Fruit fly (Drosophila melanogaster) S2 (cell line): Measurements from ENCODE around the gene CG31274.

Experiments used
- CG8478 ChIP-seq: fragments of >200 bp; optimal IDR thresholded peaks from 2 replicates; lab custom pipeline; 2018
- CTCF ChIP-seq, 2 experiments: fragments of >200 bp; optimal IDR thresholded peaks; 2 replicates each; lab custom pipeline; 2018

DNA sequence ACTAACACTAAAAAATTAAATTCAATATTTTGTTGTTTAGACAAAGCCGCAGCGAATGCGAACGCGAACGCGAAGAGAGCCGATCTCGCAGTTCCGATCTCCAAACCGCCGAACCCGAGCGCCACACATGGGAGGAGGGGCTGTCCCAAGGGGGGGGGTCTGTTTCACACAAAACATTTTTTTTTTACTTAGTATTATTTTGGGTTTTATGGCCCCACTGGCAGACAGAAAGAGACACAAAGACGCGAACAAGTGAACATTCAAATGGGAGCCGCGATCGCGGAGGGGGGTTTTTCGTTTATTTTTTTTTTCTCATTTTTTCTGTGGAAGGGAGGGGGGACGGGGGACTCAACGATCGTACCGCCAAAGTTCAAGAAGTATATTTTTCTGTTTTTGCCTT is 48.5 kb upstream of the CG31274 start:
- no peak for TF ChIP-seq CG8478 (lab: Kevin White, UChicago)
- TF ChIP-seq CTCF (optimal IDR thresholded peaks at IDR 0.05; lab: Kevin White, UChicago): no peak
